Worm (Caenorhabditis elegans): ENCODE data around the gene Y32F6B.9.

DNA sequence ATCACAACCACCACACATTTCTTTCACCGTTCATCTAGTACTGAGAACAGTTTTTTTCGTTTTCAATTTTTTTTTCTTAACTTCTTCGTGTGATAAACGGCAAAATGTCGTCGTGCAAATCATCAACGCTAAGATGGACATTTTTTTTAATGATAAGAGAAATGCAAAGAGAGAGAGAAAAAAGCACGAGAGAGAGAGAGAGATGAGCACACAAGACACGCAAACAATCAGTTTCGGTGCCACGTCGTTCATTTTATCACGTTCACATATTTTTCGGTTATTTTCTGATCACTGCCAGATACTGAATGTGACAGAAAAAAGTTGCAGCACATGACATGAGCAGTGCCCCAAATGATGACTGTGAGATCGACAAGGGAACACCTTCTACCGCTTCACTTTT is 10.3 kb upstream of the Y32F6B.9 start, which contains the start of gene egl-9:
- TF ChIP-seq him-1 (tag; optimal IDR thresholded peaks at IDR 0.05) (no peak), W03F9.2 (tag; optimal IDR thresholded peaks at IDR 0.05) (no peak), dao-5 (tag; optimal IDR thresholded peaks at IDR 0.05) (no peak)

Measured in whole organism, L4/young adult.